Fruit fly (Drosophila melanogaster) whole organism, pupa: ENCODE data around the gene CG31636.

ENCODE experiments used
- CG10348 ChIP-seq: fragments of 200-800 bp; sonication (Bioruptor generic); IDR thresholded peaks from 2 replicates; pipeline ENCODE4 v1.3.6; 2022; ENCODE audit warnings: missing biosample characterization, missing genetic modification characterization
- CG12605 ChIP-seq: fragments of 200-800 bp; sonication (Bioruptor generic); IDR thresholded peaks from 2 replicates; pipeline ENCODE4 v1.3.6; 2022; ENCODE audit warnings: missing biosample characterization, missing genetic modification characterization
- CG13204 ChIP-seq: fragments of 200-800 bp; sonication (Bioruptor generic); optimal IDR thresholded peaks from 2 replicates; lab custom pipeline; 2018; ENCODE audit warnings: missing biosample characterization, mild to moderate bottlenecking, missing genetic modification characterization, moderate library complexity
- CG14655 ChIP-seq: fragments of 200-800 bp; sonication (Bioruptor generic); optimal IDR thresholded peaks from 3 replicates; lab custom pipeline; 2017; ENCODE audit warnings: mild to moderate bottlenecking, missing biosample characterization, missing genetic modification reagents, missing genetic modification characterization
- CG15710 ChIP-seq: fragments of 200-800 bp; sonication (Bioruptor generic); optimal IDR thresholded peaks from 2 replicates; lab custom pipeline; 2018; ENCODE audit warnings: missing biosample characterization, mild to moderate bottlenecking, missing genetic modification characterization, moderate library complexity
- CG17806 ChIP-seq: fragments of 200-800 bp; sonication (Bioruptor generic); optimal IDR thresholded peaks from 2 replicates; lab custom pipeline; 2018; ENCODE audit warnings: missing biosample characterization, mild to moderate bottlenecking, missing genetic modification characterization, moderate library complexity
- CG32121 ChIP-seq: fragments of 200-800 bp; sonication (Bioruptor generic); IDR thresholded peaks from 2 replicates; pipeline ENCODE4 v1.3.6; 2022; ENCODE audit warnings: missing biosample characterization, missing genetic modification characterization
- CG34367 ChIP-seq: fragments of 200-800 bp; sonication (Bioruptor generic); optimal IDR thresholded peaks from 2 replicates; lab custom pipeline; 2018; ENCODE audit warnings: missing biosample characterization, mild to moderate bottlenecking, missing genetic modification characterization
- CG4496 ChIP-seq: fragments of 200-800 bp; sonication (Bioruptor generic); IDR thresholded peaks from 3 replicates; pipeline ENCODE4 v1.3.6; 2022; ENCODE audit warnings: missing biosample characterization, missing genetic modification characterization
- CG8159 ChIP-seq: fragments of 200-800 bp; sonication (Bioruptor generic); optimal IDR thresholded peaks from 3 replicates; lab custom pipeline; 2018; ENCODE audit warnings: missing biosample characterization, mild to moderate bottlenecking, missing genetic modification characterization, moderate library complexity
- CG8301 ChIP-seq: fragments of 200-800 bp; sonication (Bioruptor generic); optimal IDR thresholded peaks from 2 replicates; lab custom pipeline; 2018; ENCODE audit warnings: missing biosample characterization, mild to moderate bottlenecking, missing genetic modification characterization
- CG9948 ChIP-seq: fragments of 200-800 bp; sonication (Bioruptor generic); optimal IDR thresholded peaks from 2 replicates; lab custom pipeline; 2018; ENCODE audit warnings: missing biosample characterization, mild to moderate bottlenecking, missing genetic modification characterization, moderate library complexity
- D1 ChIP-seq: fragments of 200-800 bp; sonication (Bioruptor generic); optimal IDR thresholded peaks from 2 replicates; lab custom pipeline; 2018; ENCODE audit warnings: missing biosample characterization, mild to moderate bottlenecking, missing genetic modification characterization, moderate library complexity
- EcR ChIP-seq: fragments of 200-800 bp; sonication (Bioruptor generic); optimal IDR thresholded peaks from 3 replicates; lab custom pipeline; 2019; ENCODE audit warnings: missing biosample characterization, missing genetic modification characterization, mild to moderate bottlenecking, moderate library complexity, missing genetic modification reagents
- Ets98B ChIP-seq: fragments of 200-800 bp; sonication (Bioruptor generic); IDR thresholded peaks from 2 replicates; pipeline ENCODE4 v1.3.6; 2022; ENCODE audit warnings: missing biosample characterization, missing genetic modification characterization
- Pif1A ChIP-seq: fragments of 200-800 bp; sonication (Bioruptor generic); optimal IDR thresholded peaks from 3 replicates; lab custom pipeline; 2016; ENCODE audit warnings: missing biosample characterization, missing genetic modification characterization
- Pif1B ChIP-seq: fragments of 200-800 bp; sonication (Bioruptor generic); optimal IDR thresholded peaks from 3 replicates; lab custom pipeline; 2016; ENCODE audit warnings: missing biosample characterization, missing genetic modification characterization
- Snoo ChIP-seq: fragments of 200-800 bp; sonication (Bioruptor generic); optimal IDR thresholded peaks from 3 replicates; lab custom pipeline; 2017; ENCODE audit warnings: missing biosample characterization, mild to moderate bottlenecking, missing genetic modification characterization, inconsistent platforms
- fd96Ca ChIP-seq: fragments of 200-800 bp; sonication (Bioruptor generic); IDR thresholded peaks from 3 replicates; pipeline ENCODE4 v1.3.6; 2022; ENCODE audit warnings: missing biosample characterization, missing genetic modification characterization
- gl ChIP-seq: fragments of 200-800 bp; sonication (Bioruptor generic); optimal IDR thresholded peaks from 2 replicates; lab custom pipeline; 2018; ENCODE audit warnings: missing biosample characterization, mild to moderate bottlenecking, missing genetic modification characterization
- rn ChIP-seq: fragments of 200-800 bp; sonication (Bioruptor generic); IDR thresholded peaks from 2 replicates; pipeline ENCODE4 v1.3.6; 2022; ENCODE audit warnings: missing biosample characterization, missing genetic modification characterization

Gene CG31636

DNA sequence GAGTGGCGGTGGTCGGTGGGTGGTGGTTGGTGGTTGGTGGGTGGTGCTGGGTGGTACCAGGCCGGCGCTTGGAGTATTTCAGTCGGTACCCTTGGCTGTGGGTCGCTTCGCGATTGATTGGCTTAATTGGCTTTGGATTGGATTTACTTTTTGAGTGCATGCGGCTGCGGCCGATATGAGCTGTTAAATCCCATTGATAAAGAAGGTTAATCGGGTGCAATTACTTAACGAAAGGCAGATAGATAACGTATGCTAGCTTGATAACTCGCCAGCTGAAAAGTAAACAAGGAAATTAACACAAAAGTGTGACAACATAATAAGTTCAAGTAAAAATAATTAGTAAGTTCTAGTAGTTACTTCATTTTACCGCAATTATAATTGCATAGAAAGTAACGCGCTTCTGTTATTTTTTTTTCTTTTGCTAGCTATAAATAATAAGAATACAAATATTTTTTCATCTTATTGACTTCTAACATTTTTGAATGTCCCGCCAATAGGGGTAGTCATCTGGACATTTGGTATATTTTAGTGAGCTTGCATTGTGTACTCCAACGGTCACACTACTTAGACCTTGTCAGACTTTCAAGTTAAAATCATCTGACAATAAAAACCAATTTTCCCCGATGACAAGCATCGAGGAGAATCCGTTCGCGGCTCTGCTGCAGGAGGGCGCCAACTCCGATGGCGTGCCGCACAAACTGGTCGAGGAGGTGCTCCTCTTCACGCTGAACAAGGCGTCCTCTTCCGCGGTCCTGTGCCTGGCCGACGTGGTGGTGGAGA, at the start of gene CG31636, which contains the start of gene Ube4A:
Gene CG31636, minus strand, starts transcription at position 184 of the 780 bp plus-strand sequence.
Gene Ube4A, plus strand, starts transcription at position 549 of the 780 bp plus-strand sequence.
- TF ChIP-seq EcR (GFP tag; lab: Kevin White, UChicago) (peak; percentile 60), CG8301 (no peak)

DNA sequence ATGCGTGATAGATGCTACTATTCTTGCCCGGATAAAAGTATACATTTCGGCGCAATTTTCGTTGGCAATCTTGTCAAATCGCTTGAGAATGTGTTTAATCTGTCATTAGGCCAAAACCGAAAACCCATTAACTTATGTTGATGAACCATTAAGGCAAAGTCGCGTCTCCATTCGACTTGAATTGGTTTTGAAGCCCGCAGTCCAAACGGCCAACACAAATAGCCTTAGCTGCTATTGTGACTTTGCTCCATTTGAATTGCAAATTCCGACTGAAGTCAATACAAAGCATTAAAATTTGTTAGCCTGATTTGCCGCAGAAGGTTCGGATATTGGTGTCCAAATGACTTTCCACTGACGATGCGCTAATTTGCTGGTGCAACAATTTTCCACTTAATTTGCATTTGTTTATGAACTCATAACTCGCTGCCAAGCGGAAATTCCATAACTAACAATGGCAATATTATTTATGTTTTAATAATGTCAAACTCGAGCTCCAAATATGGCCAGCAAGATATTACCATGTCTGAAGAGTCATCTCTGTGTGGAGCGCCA, 48.5 kb upstream of the CG31636 start:
- TF ChIP-seq Snoo (tag; lab: Kevin White, UChicago): no peak
- TF ChIP-seq CG17806: no peak
- no peak for TF ChIP-seq Ets98B (GFP tag; lab: Robert Waterston, UW)
- TF ChIP-seq EcR (GFP tag; lab: Kevin White, UChicago): no peak
- no peak for TF ChIP-seq CG34367 (tag; lab: Kevin White, UChicago)

DNA sequence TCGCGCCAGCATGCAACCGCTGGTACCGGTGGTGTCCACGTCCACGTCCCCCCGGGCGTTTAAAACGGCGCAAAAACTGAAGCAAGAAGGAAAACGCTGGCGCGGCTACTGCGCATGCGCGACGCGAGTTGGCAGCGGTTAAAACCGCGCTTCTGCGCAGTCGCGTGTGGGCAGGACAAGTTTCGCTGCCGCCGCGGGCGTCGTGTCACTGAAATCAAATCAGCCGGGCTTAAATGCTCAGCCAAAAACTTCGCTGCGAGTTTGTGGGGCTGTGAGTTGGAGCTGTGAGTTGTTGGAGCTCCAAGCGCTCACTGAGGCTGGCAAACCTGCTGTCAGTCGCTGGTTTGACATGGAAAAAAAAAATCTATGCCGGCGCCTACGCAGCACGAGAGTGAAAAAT, 47.1 kb upstream of the CG31636 start:
- TF ChIP-seq CG8301: no peak
- no peak for TF ChIP-seq Snoo (tag; lab: Kevin White, UChicago)
- 0 out of 3 replicates have a peak, but pooled peaks have one; percentile 18 for TF ChIP-seq fd96Ca (GFP tag; lab: Robert Waterston, UW)
- TF ChIP-seq CG14655 (GFP tag; lab: Kevin White, UChicago): no peak
- no peak for TF ChIP-seq CG34367 (tag; lab: Kevin White, UChicago)
- TF ChIP-seq Ets98B (GFP tag; lab: Robert Waterston, UW): peak; percentile 14; the same call in 1 of the 2 replicates
- no peak for TF ChIP-seq CG15710 (tag; lab: Kevin White, UChicago)
- peak; percentile 55; the same call in 1 of the 3 replicates for TF ChIP-seq CG4496 (GFP tag; lab: Robert Waterston, UW)

- TF ChIP-seq CG17806: peak; percentile 34
- TF ChIP-seq Pif1A: peak; percentile 32
- peak; percentile 16 for TF ChIP-seq CG13204 (GFP tag; lab: Kevin White, UChicago)
- TF ChIP-seq Pif1B (GFP tag; lab: Kevin White, UChicago): peak; percentile 39
- peak; percentile 41 for TF ChIP-seq CG9948 (tag; lab: Kevin White, UChicago)
- peak; percentile 62 for TF ChIP-seq CG8159 (tag; lab: Kevin White, UChicago)
- TF ChIP-seq CG34367 (tag; lab: Kevin White, UChicago): peak; percentile 0
- no peak for TF ChIP-seq CG12605 (GFP tag; lab: Robert Waterston, UW)
- TF ChIP-seq EcR (GFP tag; lab: Kevin White, UChicago): peak; percentile 55
- TF ChIP-seq D1 (tag; lab: Kevin White, UChicago): no peak
- peak; percentile 46 for TF ChIP-seq CG15710 (tag; lab: Kevin White, UChicago)
- TF ChIP-seq Snoo (tag; lab: Kevin White, UChicago): no peak
These were observed 43.7 kb upstream of the CG31636 start for dm6 chr2L:6701409-6702199.

- TF ChIP-seq CG17806: no peak
- TF ChIP-seq gl: no peak
- TF ChIP-seq EcR (GFP tag; lab: Kevin White, UChicago): no peak
- TF ChIP-seq CG32121 (GFP tag; lab: Robert Waterston, UW): no peak
- TF ChIP-seq CG14655 (GFP tag; lab: Kevin White, UChicago): no peak
- no peak for TF ChIP-seq CG13204 (GFP tag; lab: Kevin White, UChicago)
- TF ChIP-seq CG4496 (GFP tag; lab: Robert Waterston, UW): no peak
- no peak for TF ChIP-seq CG9948 (tag; lab: Kevin White, UChicago)
- TF ChIP-seq CG15710 (tag; lab: Kevin White, UChicago): no peak
- no peak for TF ChIP-seq CG10348 (GFP tag; lab: Robert Waterston, UW)
- TF ChIP-seq D1 (tag; lab: Kevin White, UChicago): no peak
- TF ChIP-seq CG8159 (tag; lab: Kevin White, UChicago): no peak
- TF ChIP-seq CG12605 (GFP tag; lab: Robert Waterston, UW): no peak
- no peak for TF ChIP-seq CG34367 (tag; lab: Kevin White, UChicago)
- no peak for TF ChIP-seq Pif1B (GFP tag; lab: Kevin White, UChicago)
- TF ChIP-seq rn (GFP tag; lab: Robert Waterston, UW): no peak
These were observed 42.8 kb upstream of the CG31636 start for dm6 chr2L:6700742-6701141.

DNA sequence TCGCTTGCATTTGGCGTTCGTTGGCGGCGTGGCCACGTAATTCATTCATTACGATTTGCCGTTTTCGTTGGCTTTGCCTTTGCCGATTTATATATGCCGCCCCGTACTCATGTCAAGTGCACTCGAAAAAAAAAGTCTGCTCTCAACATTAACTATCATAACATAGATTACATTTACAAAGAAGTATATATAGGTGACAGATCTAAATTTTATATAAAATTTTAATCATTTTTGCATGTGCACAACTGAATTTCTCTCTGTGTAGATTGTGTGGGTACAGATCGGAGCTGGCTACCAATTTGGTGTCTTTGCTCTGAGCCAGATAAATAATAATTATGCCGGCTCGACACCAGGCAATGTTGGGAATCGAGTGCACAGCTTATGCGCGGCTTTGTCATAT, 40.4 kb upstream of the CG31636 start:
- TF ChIP-seq CG13204 (GFP tag; lab: Kevin White, UChicago): no peak
- TF ChIP-seq CG8301: peak; percentile 66
- peak; percentile 78 for TF ChIP-seq CG12605 (GFP tag; lab: Robert Waterston, UW)
- peak; percentile 89 for TF ChIP-seq CG4496 (GFP tag; lab: Robert Waterston, UW)
- TF ChIP-seq CG14655 (GFP tag; lab: Kevin White, UChicago): peak; percentile 62
- peak; percentile 60 for TF ChIP-seq CG17806
- TF ChIP-seq CG15710 (tag; lab: Kevin White, UChicago): peak; percentile 57
- TF ChIP-seq CG34367 (tag; lab: Kevin White, UChicago): peak; percentile 55
- TF ChIP-seq Snoo (tag; lab: Kevin White, UChicago): peak; percentile 55
- peak; percentile 83 for TF ChIP-seq Ets98B (GFP tag; lab: Robert Waterston, UW)
- peak; percentile 83; the same call in 2 of the 3 replicates for TF ChIP-seq fd96Ca (GFP tag; lab: Robert Waterston, UW)
- peak; percentile 55 for TF ChIP-seq CG9948 (tag; lab: Kevin White, UChicago)
- no peak for TF ChIP-seq D1 (tag; lab: Kevin White, UChicago)
- TF ChIP-seq CG10348 (GFP tag; lab: Robert Waterston, UW): no peak
- TF ChIP-seq EcR (GFP tag; lab: Kevin White, UChicago): no peak
- TF ChIP-seq CG32121 (GFP tag; lab: Robert Waterston, UW): peak; percentile 89
- TF ChIP-seq gl: no peak
- peak; percentile 62 for TF ChIP-seq CG8159 (tag; lab: Kevin White, UChicago)
- peak; percentile 64 for TF ChIP-seq Pif1B (GFP tag; lab: Kevin White, UChicago)
- peak; percentile 65 for TF ChIP-seq Pif1A
- peak; percentile 65 for TF ChIP-seq rn (GFP tag; lab: Robert Waterston, UW)
